Worm (Caenorhabditis elegans) whole organism, early embryonic: ENCODE results near the gene comt-5.

Experiments
- B0310.2 ChIP-seq: sonication (generic microtip); optimal IDR thresholded peaks from 2 replicates; lab custom pipeline; 2016; ENCODE audit warnings: mild to moderate bottlenecking, missing genetic modification characterization, missing compliant biosample characterization
- F13C5.2 ChIP-seq: sonication (generic microtip); optimal IDR thresholded peaks from 2 replicates; lab custom pipeline; 2017; ENCODE audit warnings: mild to moderate bottlenecking, missing genetic modification characterization, inconsistent platforms, missing compliant biosample characterization
- aly-1 ChIP-seq: sonication (generic microtip); optimal IDR thresholded peaks from 2 replicates; lab custom pipeline; 2016; ENCODE audit warnings: missing genetic modification characterization, missing compliant biosample characterization
- ama-1 ChIP-seq: fragments of 150-350 bp; optimal IDR thresholded peaks from 2 replicates; lab custom pipeline; 2014
- ceh-13 ChIP-seq: fragments of 200-800 bp; sonication (Bioruptor generic); optimal IDR thresholded peaks from 2 replicates; lab custom pipeline; 2018; ENCODE audit warnings: mild to moderate bottlenecking, missing genetic modification characterization, missing compliant biosample characterization
- ceh-36 ChIP-seq: sonication (generic microtip); optimal IDR thresholded peaks from 2 replicates; lab custom pipeline; 2016; ENCODE audit warnings: missing genetic modification characterization, inconsistent platforms, missing compliant biosample characterization
- ets-7 ChIP-seq: sonication (generic microtip); optimal IDR thresholded peaks from 2 replicates; lab custom pipeline; 2016; ENCODE audit warnings: missing genotype, missing genetic modification characterization, missing compliant biosample characterization
- flt-1 ChIP-seq: fragments of 200-800 bp; sonication (Bioruptor generic); IDR thresholded peaks from 2 replicates; pipeline ENCODE4 v1.3.6; 2022; ENCODE audit warnings: missing genetic modification characterization, missing compliant biosample characterization
- hmbx-1 ChIP-seq: sonication (generic microtip); optimal IDR thresholded peaks from 2 replicates; lab custom pipeline; 2016; ENCODE audit warnings: mild to moderate bottlenecking, missing genetic modification characterization, missing compliant biosample characterization
- hmg-4 ChIP-seq: fragments of 200-800 bp; sonication (Bioruptor generic); optimal IDR thresholded peaks from 2 replicates; lab custom pipeline; 2018; ENCODE audit warnings: mild to moderate bottlenecking, missing genetic modification characterization, missing compliant biosample characterization
- hnd-1 ChIP-seq: sonication (generic microtip); optimal IDR thresholded peaks from 2 replicates; lab custom pipeline; 2016; ENCODE audit warnings: missing genetic modification characterization, missing compliant biosample characterization
- scrt-1 ChIP-seq: fragments of 200-800 bp; sonication (Bioruptor generic); IDR thresholded peaks from 2 replicates; pipeline ENCODE4 v1.3.6; 2022; ENCODE audit warnings: missing genetic modification characterization, missing compliant biosample characterization
- sea-1 ChIP-seq: fragments of 200-800 bp; sonication (Bioruptor generic); conservative IDR thresholded peaks from 2 replicates; pipeline ENCODE4 v1.3.6; 2022; ENCODE audit warnings: missing genetic modification characterization, missing compliant biosample characterization
- tbx-11 ChIP-seq: fragments of 200-800 bp; sonication (Bioruptor generic); IDR thresholded peaks from 2 replicates; pipeline ENCODE4 v1.3.6; 2022; ENCODE audit warnings: missing genetic modification characterization, missing compliant biosample characterization
- tbx-37 ChIP-seq: fragments of 200-800 bp; sonication (Bioruptor generic); conservative IDR thresholded peaks from 2 replicates; pipeline ENCODE4 v1.3.6; 2022; ENCODE audit warnings: missing genetic modification reagents, missing genetic modification characterization, missing compliant biosample characterization
- tra-4 ChIP-seq: sonication (generic microtip); optimal IDR thresholded peaks from 2 replicates; lab custom pipeline; 2017; ENCODE audit warnings: missing genetic modification characterization, missing compliant biosample characterization

comt-5 gene

ce11 chrV:2004659-2005058, 48.8 kb downstream of the comt-5 start, which contains the start of gene cysl-4:
TSS of gene cysl-4 (plus strand) at chrV:2004959.
- no peak for TF ChIP-seq B0310.2
- TF ChIP-seq hnd-1 (tag; lab: Kevin White, UChicago), result no peak
- no peak for TF ChIP-seq ets-7 (tag; lab: Kevin White, UChicago)
- no peak for TF ChIP-seq ceh-36 (tag; lab: Kevin White, UChicago)
- no peak for TF ChIP-seq ama-1 (lab: Kevin White, UChicago)
- TF ChIP-seq scrt-1 (GFP tag; lab: Robert Waterston, UW), result no peak
- TF ChIP-seq aly-1 (tag; lab: Kevin White, UChicago), result no peak

ce11 chrV:2004229-2004628, 49.2 kb downstream of the comt-5 start, which contains the start of gene clec-206:
TSS of gene clec-206 (minus strand) at chrV:2004329.
- no peak for TF ChIP-seq ama-1 (lab: Kevin White, UChicago)
- TF ChIP-seq ets-7 (tag; lab: Kevin White, UChicago), result no peak
- TF ChIP-seq aly-1 (tag; lab: Kevin White, UChicago), result no peak
- no peak for TF ChIP-seq scrt-1 (GFP tag; lab: Robert Waterston, UW)
- no peak for TF ChIP-seq hmbx-1 (tag; lab: Kevin White, UChicago)
- no peak for TF ChIP-seq hnd-1 (tag; lab: Kevin White, UChicago)
- TF ChIP-seq ceh-13 (GFP tag; lab: Kevin White, UChicago), result no peak
- no peak for TF ChIP-seq tbx-11 (GFP tag; lab: Robert Waterston, UW)
- no peak for TF ChIP-seq sea-1
- no peak for TF ChIP-seq flt-1 (GFP tag; lab: Robert Waterston, UW)
- no peak for TF ChIP-seq F13C5.2
- no peak for TF ChIP-seq tbx-37 (GFP tag; lab: Robert Waterston, UW)
- TF ChIP-seq hmg-4 (GFP tag; lab: Kevin White, UChicago), result no peak
- no peak for TF ChIP-seq ceh-36 (tag; lab: Kevin White, UChicago)
- no peak for TF ChIP-seq tra-4 (tag; lab: Kevin White, UChicago)
- no peak for TF ChIP-seq B0310.2
